Fruit fly (Drosophila melanogaster) whole organism, prepupa: ENCODE results near the gene CG14439.

Source experiments
- Blimp-1 ChIP-seq: fragments of 200-800 bp; sonication (Bioruptor generic); optimal IDR thresholded peaks from 3 replicates; lab custom pipeline; 2017; ENCODE audit warnings: missing biosample characterization, missing genetic modification characterization, mild to moderate bottlenecking, moderate library complexity, missing genetic modification reagents
- CG10631 ChIP-seq: fragments of 200-800 bp; sonication (Bioruptor generic); optimal IDR thresholded peaks from 2 replicates; lab custom pipeline; 2016; ENCODE audit warnings: missing biosample characterization, missing genetic modification characterization
- CG10669 ChIP-seq: fragments of 200-800 bp; sonication (Bioruptor generic); optimal IDR thresholded peaks from 3 replicates; lab custom pipeline; 2018; ENCODE audit warnings: missing biosample characterization, mild to moderate bottlenecking, missing genetic modification characterization, moderate library complexity
- CG11294 ChIP-seq: fragments of 200-800 bp; sonication (Bioruptor generic); IDR thresholded peaks from 2 replicates; pipeline ENCODE4 v1.3.6; 2022; ENCODE audit warnings: missing biosample characterization, missing genetic modification characterization
- CG11762 ChIP-seq: fragments of 200-800 bp; sonication (Bioruptor generic); optimal IDR thresholded peaks from 3 replicates; lab custom pipeline; 2016; ENCODE audit warnings: missing biosample characterization, missing genetic modification characterization; ENCODE audit not compliant: insufficient read depth
- CG11902 ChIP-seq: fragments of 200-800 bp; sonication (Bioruptor generic); optimal IDR thresholded peaks from 3 replicates; lab custom pipeline; 2016; ENCODE audit warnings: missing biosample characterization, missing genetic modification characterization
- CG1621 ChIP-seq: fragments of 200-800 bp; sonication (Bioruptor generic); optimal IDR thresholded peaks from 3 replicates; lab custom pipeline; 2018; ENCODE audit warnings: missing biosample characterization, mild to moderate bottlenecking, missing genetic modification characterization
- CG16779 ChIP-seq: fragments of 200-800 bp; sonication (Bioruptor generic); optimal IDR thresholded peaks from 3 replicates; lab custom pipeline; 2017; ENCODE audit warnings: missing biosample characterization, mild to moderate bottlenecking, missing genetic modification characterization
- CG3032 ChIP-seq: fragments of 200-800 bp; optimal IDR thresholded peaks from 2 replicates; lab custom pipeline; 2019; ENCODE audit warnings: missing biosample characterization, mild to moderate bottlenecking, missing genetic modification characterization, moderate library complexity
- CG32006 ChIP-seq: fragments of 200-800 bp; sonication (Bioruptor generic); optimal IDR thresholded peaks from 3 replicates; lab custom pipeline; 2017; ENCODE audit warnings: missing biosample characterization, mild to moderate bottlenecking, missing genetic modification characterization
- CG3919 ChIP-seq: fragments of 200-800 bp; sonication (Bioruptor generic); optimal IDR thresholded peaks from 3 replicates; lab custom pipeline; 2016; ENCODE audit warnings: missing biosample characterization, missing genetic modification characterization
- CG4318 ChIP-seq: fragments of 200-800 bp; sonication (Bioruptor generic); optimal IDR thresholded peaks from 3 replicates; lab custom pipeline; 2017; ENCODE audit warnings: missing biosample characterization, mild to moderate bottlenecking, missing genetic modification characterization
- CG6163 ChIP-seq: fragments of 200-800 bp; sonication (Bioruptor generic); IDR thresholded peaks from 3 replicates; pipeline ENCODE4 v1.3.6; 2022; ENCODE audit warnings: missing biosample characterization, missing genetic modification characterization
- CG6276 ChIP-seq: fragments of 200-800 bp; sonication (Bioruptor generic); optimal IDR thresholded peaks from 2 replicates; lab custom pipeline; 2017; ENCODE audit warnings: missing biosample characterization, mild to moderate bottlenecking, missing genetic modification characterization
- CG6792 ChIP-seq: fragments of 200-800 bp; sonication (Bioruptor generic); optimal IDR thresholded peaks from 3 replicates; lab custom pipeline; 2016; ENCODE audit warnings: missing biosample characterization, missing genetic modification characterization
- CG6808 ChIP-seq: fragments of 200-800 bp; sonication (Bioruptor generic); optimal IDR thresholded peaks from 3 replicates; lab custom pipeline; 2017; ENCODE audit warnings: missing biosample characterization, missing genetic modification characterization, mild to moderate bottlenecking, moderate library complexity, missing genetic modification reagents
- CG6854 ChIP-seq: fragments of 200-800 bp; sonication (Bioruptor generic); optimal IDR thresholded peaks from 2 replicates; lab custom pipeline; 2017; ENCODE audit warnings: missing biosample characterization, mild to moderate bottlenecking, missing genetic modification characterization
- CG8119 ChIP-seq: fragments of 200-800 bp; sonication (Bioruptor generic); IDR thresholded peaks from 3 replicates; pipeline ENCODE4 v1.3.6; 2022; ENCODE audit warnings: missing biosample characterization, missing genetic modification characterization
- CG8632 ChIP-seq: fragments of 200-800 bp; sonication (Bioruptor generic); optimal IDR thresholded peaks from 3 replicates; lab custom pipeline; 2016; ENCODE audit warnings: missing biosample characterization, missing genetic modification characterization
- CG9139 ChIP-seq: fragments of 200-800 bp; sonication (Bioruptor generic); optimal IDR thresholded peaks from 3 replicates; lab custom pipeline; 2017; ENCODE audit warnings: missing biosample characterization, mild to moderate bottlenecking, missing genetic modification characterization
- Eip75B ChIP-seq: fragments of 200-800 bp; sonication (Bioruptor generic); optimal IDR thresholded peaks from 3 replicates; lab custom pipeline; 2016; ENCODE audit warnings: missing biosample characterization, missing genetic modification characterization
- Eip78C ChIP-seq: fragments of 200-800 bp; sonication (Bioruptor generic); peaks from one replicate; lab custom pipeline; 2016; ENCODE audit warnings: missing biosample characterization, missing genetic modification characterization
- Ets21C ChIP-seq: fragments of 200-800 bp; sonication (Bioruptor generic); optimal IDR thresholded peaks from 3 replicates; lab custom pipeline; 2016; ENCODE audit warnings: missing biosample characterization, missing genetic modification characterization
- Ets96B ChIP-seq: fragments of 200-800 bp; optimal IDR thresholded peaks from 2 replicates; lab custom pipeline; 2019; ENCODE audit warnings: missing biosample characterization, mild to moderate bottlenecking, missing genetic modification characterization, moderate library complexity
- Gug ChIP-seq: fragments of 200-800 bp; sonication (Bioruptor generic); IDR thresholded peaks from 2 replicates; pipeline ENCODE4 v1.3.6; 2022; ENCODE audit warnings: missing biosample characterization, missing genetic modification characterization
- Hr38 ChIP-seq: sonication (Bioruptor generic); optimal IDR thresholded peaks from 2 replicates; lab custom pipeline; 2016; ENCODE audit warnings: missing biosample characterization, missing genetic modification characterization
- Hr39 ChIP-seq: fragments of 200-800 bp; sonication (Bioruptor generic); optimal IDR thresholded peaks from 2 replicates; lab custom pipeline; 2016; ENCODE audit warnings: missing biosample characterization, missing genetic modification characterization
- Hr4 ChIP-seq: fragments of 200-800 bp; sonication (Bioruptor generic); optimal IDR thresholded peaks from 3 replicates; lab custom pipeline; 2016; ENCODE audit warnings: missing biosample characterization, missing genetic modification characterization
- Lpt ChIP-seq: fragments of 200-800 bp; sonication (Bioruptor generic); optimal IDR thresholded peaks from 3 replicates; lab custom pipeline; 2016; ENCODE audit warnings: missing biosample characterization, missing genetic modification characterization
- Met ChIP-seq: fragments of 200-800 bp; sonication (Bioruptor generic); optimal IDR thresholded peaks from 3 replicates; lab custom pipeline; 2016; ENCODE audit warnings: missing biosample characterization, missing genetic modification characterization
- OdsH ChIP-seq: fragments of 200-800 bp; sonication (Bioruptor generic); optimal IDR thresholded peaks from 3 replicates; lab custom pipeline; 2016; ENCODE audit warnings: missing biosample characterization, missing genetic modification characterization
- Smox ChIP-seq: fragments of 200-800 bp; sonication (Bioruptor generic); optimal IDR thresholded peaks from 3 replicates; lab custom pipeline; 2016; ENCODE audit warnings: missing biosample characterization, missing genetic modification characterization
- Sox102F ChIP-seq: fragments of 200-800 bp; sonication (Bioruptor generic); optimal IDR thresholded peaks from 2 replicates; lab custom pipeline; 2016; ENCODE audit warnings: missing biosample characterization, mild to moderate bottlenecking, missing genetic modification characterization
- Sox14 ChIP-seq: fragments of 200-800 bp; sonication (Bioruptor generic); optimal IDR thresholded peaks from 3 replicates; lab custom pipeline; 2016; ENCODE audit warnings: missing biosample characterization, missing genetic modification characterization
- achi ChIP-seq: fragments of 200-800 bp; sonication (Bioruptor generic); optimal IDR thresholded peaks from 3 replicates; lab custom pipeline; 2016; ENCODE audit warnings: missing biosample characterization, missing genetic modification characterization
- acj6 ChIP-seq: fragments of 200-800 bp; sonication (Bioruptor generic); optimal IDR thresholded peaks from 3 replicates; lab custom pipeline; 2016; ENCODE audit warnings: missing biosample characterization, missing genetic modification characterization
- cyc ChIP-seq: fragments of 200-800 bp; sonication (Bioruptor generic); optimal IDR thresholded peaks from 3 replicates; lab custom pipeline; 2016; ENCODE audit warnings: missing biosample characterization, missing genetic modification characterization
- dac ChIP-seq: fragments of 200-800 bp; sonication (Bioruptor generic); optimal IDR thresholded peaks from 2 replicates; lab custom pipeline; 2017; ENCODE audit warnings: missing biosample characterization, mild to moderate bottlenecking, missing genetic modification characterization
- dsx ChIP-seq: fragments of 200-800 bp; optimal IDR thresholded peaks from 3 replicates; lab custom pipeline; 2019; ENCODE audit warnings: missing biosample characterization, mild to moderate bottlenecking, missing genetic modification characterization, moderate library complexity; ENCODE audit not compliant: poor library complexity, severe bottlenecking
- eg ChIP-seq: fragments of 200-800 bp; sonication (Bioruptor generic); IDR thresholded peaks from 3 replicates; pipeline ENCODE4 v1.3.6; 2022; ENCODE audit warnings: missing biosample characterization, missing genetic modification characterization
- fd59A ChIP-seq: fragments of 200-800 bp; sonication (Bioruptor generic); optimal IDR thresholded peaks from 2 replicates; lab custom pipeline; 2017; ENCODE audit warnings: missing biosample characterization, mild to moderate bottlenecking, missing genetic modification characterization, missing genetic modification reagents
- fd85E ChIP-seq: fragments of 200-800 bp; sonication (Bioruptor generic); optimal IDR thresholded peaks from 3 replicates; lab custom pipeline; 2016; ENCODE audit warnings: missing biosample characterization, missing genetic modification characterization
- lz ChIP-seq: fragments of 200-800 bp; sonication (Bioruptor generic); optimal IDR thresholded peaks from 3 replicates; lab custom pipeline; 2016; ENCODE audit warnings: missing biosample characterization, missing genetic modification characterization
- pdm3 ChIP-seq: fragments of 200-800 bp; sonication (Bioruptor generic); optimal IDR thresholded peaks from 3 replicates; lab custom pipeline; 2016; ENCODE audit warnings: missing biosample characterization, missing genetic modification characterization
- salr ChIP-seq, 2 experiments: fragments of 200-800 bp; sonication (Bioruptor generic); optimal IDR thresholded peaks; 3 replicates each; lab custom pipeline; 2016 to 2018; ENCODE audit warnings: missing biosample characterization in 2 of 2, missing genetic modification characterization in 2 of 2, mild to moderate bottlenecking in 1 of 2
- ss ChIP-seq, 2 experiments: fragments of 200-800 bp; sonication (Bioruptor generic); optimal IDR thresholded peaks; 2 replicates in 1 of 2; 3 replicates in 1 of 2; lab custom pipeline; 2017 to 2018; ENCODE audit warnings: mild to moderate bottlenecking in 2 of 2, missing biosample characterization in 2 of 2, missing genetic modification characterization in 2 of 2, moderate library complexity in 1 of 2
- svp ChIP-seq: fragments of 200-800 bp; sonication (Bioruptor generic); peaks from one replicate; lab custom pipeline; 2016; ENCODE audit warnings: missing biosample characterization, missing genetic modification characterization
- vri ChIP-seq: fragments of 200-800 bp; sonication (Bioruptor generic); optimal IDR thresholded peaks from 3 replicates; lab custom pipeline; 2016; ENCODE audit warnings: missing biosample characterization, mild to moderate bottlenecking, missing genetic modification characterization

Gene CG14439

DNA sequence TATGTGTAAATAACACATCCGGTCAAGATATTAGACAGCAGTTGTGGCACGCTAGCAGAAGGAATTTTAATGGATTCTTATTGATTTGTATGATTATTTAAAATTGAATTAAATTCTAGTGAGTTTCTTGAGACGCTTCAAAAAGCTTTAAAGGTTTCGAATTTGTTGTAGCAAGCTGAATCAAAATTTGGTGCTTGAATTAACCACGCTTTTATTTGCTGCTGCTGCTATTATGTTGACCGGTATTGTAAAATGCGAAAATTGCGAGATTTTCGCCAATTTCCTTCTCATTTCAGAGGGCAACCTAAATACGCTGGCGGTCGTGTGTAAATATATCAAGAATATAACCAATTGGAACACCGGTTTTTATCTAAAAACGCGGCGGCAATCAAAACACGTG, 4.2 kb upstream of the CG14439 start (continued):
- TF ChIP-seq Sox102F (GFP tag; lab: Kevin White, UChicago): no peak
- no peak for TF ChIP-seq vri (GFP tag; lab: Kevin White, UChicago)
- peak; percentile 12 for TF ChIP-seq Hr4 (GFP tag; lab: Kevin White, UChicago)
- TF ChIP-seq Sox14: peak; percentile 5
- peak; percentile 18 for TF ChIP-seq CG6792 (GFP tag; lab: Kevin White, UChicago)
- no peak for TF ChIP-seq cyc (GFP tag; lab: Kevin White, UChicago)
- no peak for TF ChIP-seq fd85E
- TF ChIP-seq CG16779 (tag; lab: Kevin White, UChicago): no peak
- TF ChIP-seq eg (GFP tag; lab: Robert Waterston, UW): no peak
- peak; percentile 26 for TF ChIP-seq Met
- TF ChIP-seq OdsH (GFP tag; lab: Kevin White, UChicago): no peak
- TF ChIP-seq CG6808 (GFP tag; lab: Kevin White, UChicago): no peak
- TF ChIP-seq Hr38 (GFP tag; lab: Kevin White, UChicago): no peak
- TF ChIP-seq Lpt (GFP tag; lab: Kevin White, UChicago): no peak
- TF ChIP-seq CG6163 (GFP tag; lab: Robert Waterston, UW): no peak
- TF ChIP-seq CG1621 (tag; lab: Kevin White, UChicago): no peak
- TF ChIP-seq pdm3 (GFP tag; lab: Kevin White, UChicago): peak; percentile 31
- TF ChIP-seq CG10669 (GFP tag; lab: Kevin White, UChicago): peak; percentile 15
- peak; percentile 46; the same call in 1 of the 3 replicates for TF ChIP-seq CG8119 (GFP tag; lab: Robert Waterston, UW)
- no peak for TF ChIP-seq CG8632 (GFP tag; lab: Kevin White, UChicago)
- peak; percentile 17 for TF ChIP-seq Smox (GFP tag; lab: Kevin White, UChicago)
- TF ChIP-seq CG6276: no peak
- no peak for TF ChIP-seq CG3919 (GFP tag; lab: Kevin White, UChicago)
- TF ChIP-seq Ets21C (GFP tag; lab: Kevin White, UChicago): no peak
- no peak for TF ChIP-seq CG9139 (GFP tag; lab: Kevin White, UChicago)
- TF ChIP-seq, all 60 proteins: peak for 14

- TF ChIP-seq lz (GFP tag; lab: Kevin White, UChicago): peak; percentile 77
- TF ChIP-seq CG6854 (GFP tag; lab: Kevin White, UChicago): peak; percentile 88
- TF ChIP-seq fd85E: peak; percentile 50
- no peak for TF ChIP-seq Ets96B (tag; lab: Kevin White, UChicago)
- TF ChIP-seq Hr39 (GFP tag; lab: Kevin White, UChicago): peak; percentile 73
- peak in 1 of 2 experiments; percentile 75 for TF ChIP-seq salr (GFP tag; optimal IDR thresholded peaks at IDR 0.05; lab: Kevin White, UChicago)
- TF ChIP-seq OdsH (GFP tag; lab: Kevin White, UChicago): peak; percentile 69
- TF ChIP-seq acj6 (GFP tag; lab: Kevin White, UChicago): peak; percentile 65
- peak; percentile 42 for TF ChIP-seq CG11762 (GFP tag; lab: Kevin White, UChicago)
- TF ChIP-seq CG32006 (GFP tag; lab: Kevin White, UChicago): peak; percentile 34
- TF ChIP-seq CG8119 (GFP tag; lab: Robert Waterston, UW): peak; percentile 42; the same call in 1 of the 3 replicates
- TF ChIP-seq fd59A: peak; percentile 44
- TF ChIP-seq CG3032 (tag; lab: Kevin White, UChicago): peak; percentile 29
- TF ChIP-seq Eip75B (GFP tag; lab: Kevin White, UChicago): peak; percentile 76
- TF ChIP-seq Hr38 (GFP tag; lab: Kevin White, UChicago): no peak
- TF ChIP-seq Sox102F (GFP tag; lab: Kevin White, UChicago): peak; percentile 83
- TF ChIP-seq CG10631 (GFP tag; lab: Kevin White, UChicago): peak; percentile 47
- peak; percentile 44 for TF ChIP-seq dac (GFP tag; lab: Kevin White, UChicago)
- no peak; the same call in 1 of the 2 replicates for TF ChIP-seq CG11294
- peak; percentile 53 for TF ChIP-seq Blimp-1 (GFP tag; lab: Kevin White, UChicago)
- peak; percentile 29 for TF ChIP-seq Hr4 (GFP tag; lab: Kevin White, UChicago)
- TF ChIP-seq Gug: peak; percentile 63
- no peak for TF ChIP-seq CG6276
- TF ChIP-seq Smox (GFP tag; lab: Kevin White, UChicago): peak; percentile 73
- TF ChIP-seq CG4318: no peak
- TF ChIP-seq pdm3 (GFP tag; lab: Kevin White, UChicago): peak; percentile 75
- TF ChIP-seq Met: peak; percentile 74
- TF ChIP-seq dsx: peak; percentile 23
- peak; percentile 89 for TF ChIP-seq CG6163 (GFP tag; lab: Robert Waterston, UW)
- peak; percentile 58 for TF ChIP-seq CG6808 (GFP tag; lab: Kevin White, UChicago)
- peak; percentile 70 for TF ChIP-seq achi (GFP tag; lab: Kevin White, UChicago)
- TF ChIP-seq Ets21C (GFP tag; lab: Kevin White, UChicago): peak; percentile 46
- TF ChIP-seq Eip78C (GFP tag; lab: Kevin White, UChicago): peak; percentile 95
- peak; percentile 59 to 82 for TF ChIP-seq ss (GFP tag; optimal IDR thresholded peaks at IDR 0.05; lab: Kevin White, UChicago)
- peak; percentile 65 for TF ChIP-seq CG10669 (GFP tag; lab: Kevin White, UChicago)
- TF ChIP-seq CG11902 (GFP tag; lab: Kevin White, UChicago): peak; percentile 17
- TF ChIP-seq svp: peak; percentile 82
Observed at dm6 chrX:6744088-6744487, 3.3 kb upstream of the CG14439 start, which contains the start of gene RpL17. Gene RpL17 (minus strand): TSS chrX:6744238.
